Fruit fly (Drosophila melanogaster) Kc167 (cell line): ENCODE data around the gene CG43736.

ENCODE experiments used
- Myc ChIP-seq: fragments of >200 bp; optimal IDR thresholded peaks from 2 replicates; lab custom pipeline; 2017; ENCODE audit warnings: missing external identifiers
- Sin3A ChIP-seq: fragments of >200 bp; optimal IDR thresholded peaks from 2 replicates; lab custom pipeline; 2018; ENCODE audit warnings: missing external identifiers
- h ChIP-seq: fragments of >200 bp; optimal IDR thresholded peaks from 3 replicates; lab custom pipeline; 2018; ENCODE audit warnings: missing external identifiers
- insv ChIP-seq: fragments of >200 bp; optimal IDR thresholded peaks from 3 replicates; lab custom pipeline; 2018; ENCODE audit warnings: missing external identifiers
- psq ChIP-seq: fragments of >200 bp; optimal IDR thresholded peaks from 2 replicates; lab custom pipeline; 2017; ENCODE audit warnings: missing external identifiers
- ttk ChIP-seq: sonication (Bioruptor generic); optimal IDR thresholded peaks from 2 replicates; lab custom pipeline; 2017; ENCODE audit warnings: missing external identifiers

Gene CG43736

DNA sequence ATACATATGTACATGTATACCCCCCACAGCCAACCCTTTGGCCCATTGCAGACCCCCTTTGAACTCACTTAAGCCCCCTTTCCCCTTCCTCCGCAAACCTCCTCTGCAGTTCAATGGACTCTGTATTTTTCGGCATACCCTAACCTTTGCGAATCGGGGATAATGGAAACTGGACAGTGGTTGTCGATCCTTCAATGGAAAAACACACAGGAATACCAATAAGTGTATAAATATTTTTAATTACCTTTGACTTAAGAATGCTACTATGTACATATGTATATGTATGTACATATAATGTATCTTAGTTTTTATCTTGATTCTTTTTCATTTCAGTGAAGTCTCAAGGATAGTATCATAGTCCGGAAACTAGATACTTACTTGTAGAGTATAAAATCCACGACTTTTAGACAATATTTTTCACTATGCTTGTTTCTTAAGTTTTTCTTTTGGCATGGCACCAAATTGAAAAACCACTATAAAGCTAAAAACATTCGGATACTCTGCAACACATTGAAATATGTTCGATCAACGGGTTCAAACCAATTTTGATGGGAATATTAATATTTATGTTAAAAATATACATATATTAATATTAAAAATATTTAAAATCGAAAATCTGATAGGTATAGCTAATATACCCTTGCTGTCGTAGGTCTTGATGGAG, 7.2 kb upstream of the CG43736 start:
- TF ChIP-seq ttk (no peak), h (lab: Kevin White, UChicago) (no peak), psq (lab: Kevin White, UChicago) (peak; percentile 16)

DNA sequence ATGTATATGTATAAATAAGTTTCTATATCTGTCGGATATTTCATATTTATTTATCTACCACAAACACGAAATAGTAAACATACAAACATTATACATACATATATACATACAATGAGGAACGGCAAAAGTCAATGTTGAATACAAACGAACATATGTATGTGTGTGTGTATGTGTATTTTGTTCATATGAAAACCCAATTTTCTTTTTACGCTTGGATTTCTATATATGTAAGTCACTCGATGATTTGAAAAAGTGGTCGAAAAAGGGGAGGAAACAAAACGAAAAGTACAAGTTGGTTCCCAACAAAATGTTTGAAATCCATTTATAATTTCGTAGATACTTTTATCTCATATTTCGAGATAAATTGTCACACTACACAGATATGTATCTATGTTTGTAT, 6.4 kb upstream of the CG43736 start:
- TF ChIP-seq h (lab: Kevin White, UChicago) = no peak
- no peak for TF ChIP-seq insv
- TF ChIP-seq ttk = no peak
- TF ChIP-seq Sin3A = no peak
- TF ChIP-seq Myc (lab: Kevin White, UChicago) = no peak
- TF ChIP-seq psq (lab: Kevin White, UChicago) = no peak

- no peak for TF ChIP-seq h (lab: Kevin White, UChicago)
- TF ChIP-seq psq (lab: Kevin White, UChicago) = no peak
These were observed 6.0 kb upstream of the CG43736 start for dm6 chrX:6857693-6858092.

- no peak for TF ChIP-seq h (lab: Kevin White, UChicago)
- peak; percentile 69 for TF ChIP-seq psq (lab: Kevin White, UChicago)
These were observed 4.4 kb upstream of the CG43736 start for dm6 chrX:6859245-6859644.

- no peak for TF ChIP-seq h (lab: Kevin White, UChicago)
- no peak for TF ChIP-seq Myc (lab: Kevin White, UChicago)
- no peak for TF ChIP-seq insv
- TF ChIP-seq ttk = no peak
- TF ChIP-seq Sin3A = no peak
- TF ChIP-seq psq (lab: Kevin White, UChicago) = no peak
These were observed 3.8 kb upstream of the CG43736 start for dm6 chrX:6859756-6860412.

DNA sequence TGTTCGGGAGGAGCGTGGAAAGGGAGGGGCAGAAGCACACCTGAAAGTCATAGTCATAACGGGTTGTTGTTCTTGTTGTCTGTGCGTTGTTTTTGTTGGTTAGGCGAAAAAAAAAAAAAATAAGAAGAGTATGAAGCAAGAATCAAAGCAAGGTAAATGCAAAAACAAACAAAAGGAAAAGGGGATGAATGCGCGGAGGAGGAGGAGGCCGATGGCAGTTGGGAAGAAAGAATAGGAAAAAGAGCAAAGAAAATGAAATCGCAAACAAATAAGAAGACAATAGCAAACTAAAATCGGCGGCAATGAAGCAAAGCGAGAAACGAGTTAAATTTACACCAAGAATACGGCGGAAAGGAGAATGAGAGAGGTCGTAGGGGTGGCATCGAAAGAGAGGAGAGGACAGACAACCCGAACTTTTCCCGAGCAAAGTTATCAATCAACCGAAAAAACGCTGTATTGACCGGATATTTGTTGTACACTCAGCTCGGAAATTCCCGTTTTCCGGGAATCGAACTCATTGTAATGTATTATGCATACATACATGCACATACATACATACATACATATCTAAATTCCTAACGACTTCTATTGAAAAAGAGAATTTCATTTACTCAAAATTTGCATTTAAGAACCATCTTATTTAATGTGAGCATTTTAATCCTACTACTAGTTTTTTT, 3.1 kb upstream of the CG43736 start:
- TF ChIP-seq h (lab: Kevin White, UChicago) = no peak

DNA sequence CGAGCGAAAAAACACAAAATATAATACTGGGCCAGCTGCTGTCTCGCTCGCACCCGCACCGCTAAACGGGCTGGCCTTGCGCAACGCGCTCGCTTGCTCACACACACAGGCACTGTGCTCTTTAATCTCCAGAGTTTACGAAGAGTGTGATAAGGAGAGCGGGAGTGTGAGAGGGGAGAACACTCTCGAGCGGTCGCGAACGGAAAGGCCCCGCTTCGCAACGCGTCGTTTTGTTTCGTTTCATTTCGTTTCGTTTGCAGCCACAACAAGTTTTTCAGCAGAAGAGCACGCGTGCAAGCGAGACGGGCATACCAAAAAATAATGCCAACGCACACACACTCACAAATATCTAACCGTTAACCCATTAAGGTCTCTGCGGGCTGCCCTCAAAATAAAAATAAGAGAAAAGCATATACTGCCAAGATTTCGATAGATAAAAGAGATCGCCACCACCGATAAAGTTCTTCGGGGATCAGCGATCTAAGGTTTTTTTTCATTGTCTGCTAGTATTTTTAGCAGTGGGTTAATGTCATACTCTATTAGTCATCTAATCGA, 2.1 kb upstream of the CG43736 start:
- TF ChIP-seq Sin3A = no peak
- TF ChIP-seq h (lab: Kevin White, UChicago) = no peak
- no peak for TF ChIP-seq insv
- no peak for TF ChIP-seq Myc (lab: Kevin White, UChicago)

DNA sequence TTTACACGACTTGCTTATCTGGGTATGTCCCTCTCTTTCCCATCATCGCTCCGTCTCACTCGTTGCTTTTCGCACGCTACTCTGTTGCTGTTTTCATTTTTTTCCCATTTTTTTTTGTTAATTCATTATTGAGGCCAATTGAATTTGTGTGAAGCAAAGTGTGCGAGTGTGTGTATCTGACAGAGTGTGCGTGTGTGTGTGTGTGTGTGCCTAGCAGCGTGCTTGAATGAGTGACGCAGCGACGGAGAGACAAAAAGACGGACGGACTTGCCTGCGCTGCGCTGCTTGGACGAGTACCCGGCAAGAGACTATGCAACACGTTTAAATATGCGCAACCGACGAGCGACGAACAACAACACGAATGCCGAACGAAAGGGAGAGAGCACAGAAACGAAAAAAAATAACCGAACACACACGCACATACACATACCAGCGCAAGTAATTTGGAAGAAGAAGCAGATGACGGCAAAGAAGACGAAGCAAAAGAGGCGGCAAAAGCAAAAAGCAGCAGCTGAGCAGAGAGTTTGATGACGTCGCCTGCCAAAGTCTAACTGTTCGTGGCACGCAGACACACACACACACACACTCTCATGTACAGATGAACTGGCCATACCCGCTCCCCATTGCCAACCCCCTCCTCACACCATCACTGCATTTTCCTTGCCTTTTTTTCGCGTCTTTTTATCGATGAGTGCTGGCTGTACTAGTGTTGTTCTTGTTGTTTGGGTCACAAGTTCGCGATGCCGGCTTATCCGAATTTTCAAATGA, 983 bp upstream of the CG43736 start:
- TF ChIP-seq Myc (lab: Kevin White, UChicago) (no peak), insv (no peak), ttk (no peak), psq (lab: Kevin White, UChicago) (peak; percentile 52)

DNA sequence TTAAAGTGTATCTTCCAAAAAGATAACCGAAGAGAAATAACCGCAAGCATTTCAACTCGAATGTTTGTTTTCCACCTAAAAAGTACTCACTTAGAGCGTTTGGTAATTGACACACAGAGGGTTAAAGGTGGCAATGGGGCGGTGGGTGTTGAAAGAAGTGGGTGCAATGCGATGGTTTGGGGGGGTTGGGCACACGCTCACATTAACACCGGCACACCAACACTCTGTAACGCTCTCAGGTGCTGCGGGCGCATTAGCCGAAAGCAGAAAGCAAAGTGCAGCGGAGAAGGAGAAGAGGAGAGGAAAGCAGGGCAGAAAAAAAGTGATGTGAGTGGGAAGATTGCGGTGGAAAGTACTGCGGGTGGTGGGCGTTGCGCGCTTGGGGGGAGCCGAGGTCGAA, 1.4 kb downstream of the CG43736 start:
- TF ChIP-seq insv (no peak), psq (lab: Kevin White, UChicago) (no peak), Sin3A (no peak), ttk (no peak), Myc (lab: Kevin White, UChicago) (no peak), h (lab: Kevin White, UChicago) (no peak)

- TF ChIP-seq psq (lab: Kevin White, UChicago) (no peak), insv (no peak), Myc (lab: Kevin White, UChicago) (no peak), Sin3A (no peak), h (lab: Kevin White, UChicago) (no peak)
These were observed 2.4 kb downstream of the CG43736 start for dm6 chrX:6866040-6866439.

DNA sequence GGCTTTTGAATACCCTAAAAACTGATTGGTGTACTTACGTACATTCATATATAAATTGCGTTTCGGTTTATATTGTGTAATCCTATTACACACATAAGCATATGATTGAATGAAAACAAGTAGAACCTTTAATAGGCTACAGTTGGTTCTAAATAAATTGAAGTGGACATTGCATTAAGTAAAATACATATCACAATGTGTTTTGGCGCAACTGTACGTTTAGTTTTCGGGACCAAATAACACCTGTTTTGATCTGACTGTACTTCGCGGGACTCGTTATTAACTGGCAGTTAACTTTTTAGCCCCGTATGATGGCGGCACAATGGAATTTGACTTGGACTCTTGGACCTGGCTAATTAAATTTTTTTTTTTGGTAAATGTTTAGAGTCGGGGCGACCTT, 3.1 kb downstream of the CG43736 start:
- no peak for TF ChIP-seq Sin3A
- no peak for TF ChIP-seq h (lab: Kevin White, UChicago)
- TF ChIP-seq insv = no peak
- no peak for TF ChIP-seq Myc (lab: Kevin White, UChicago)
- no peak for TF ChIP-seq ttk
- no peak for TF ChIP-seq psq (lab: Kevin White, UChicago)

DNA sequence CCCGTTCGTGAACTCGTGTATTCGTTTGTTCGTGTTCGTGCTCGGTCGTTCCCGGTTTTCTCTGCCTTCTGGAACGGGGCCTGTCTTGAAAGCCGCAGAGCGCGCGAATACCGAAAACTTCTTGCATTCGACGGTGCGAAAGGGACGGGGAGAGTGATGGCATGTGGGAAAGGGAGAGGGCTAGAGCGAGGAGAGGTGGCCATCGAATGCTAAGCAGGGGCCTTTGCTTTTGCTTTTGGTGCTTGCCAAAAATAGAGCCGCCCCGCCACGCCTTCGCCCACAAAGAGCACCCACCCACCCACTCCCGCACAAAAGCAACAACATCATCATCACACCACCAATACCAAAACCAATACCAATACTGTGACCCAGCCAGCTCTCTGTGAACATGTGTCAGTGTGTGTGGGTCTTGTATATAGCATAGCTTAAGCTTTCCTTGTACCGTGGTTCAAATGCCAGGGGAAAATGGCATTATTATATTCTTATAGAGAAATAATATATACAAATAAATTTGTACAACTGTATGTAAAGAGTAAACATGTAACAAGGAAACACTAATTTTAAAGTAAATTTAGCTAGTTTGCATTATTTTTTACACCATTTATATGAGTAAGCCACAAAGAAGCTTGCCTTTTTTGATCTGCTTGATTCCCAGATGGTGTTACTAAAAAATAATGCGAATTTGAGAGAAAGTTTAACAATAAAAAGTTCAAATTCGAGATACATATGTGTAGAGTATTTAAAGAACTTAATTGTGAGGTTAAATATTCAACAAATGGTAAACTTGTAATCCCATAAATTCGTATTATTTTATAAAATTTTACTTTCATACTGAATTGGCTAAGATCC, 3.7 kb downstream of the CG43736 start, which contains the start of gene CG14434:
TSS of gene CG14434 (minus strand) at position 20 of the 849 bp plus-strand sequence.
- TF ChIP-seq Sin3A (no peak), psq (lab: Kevin White, UChicago) (peak; percentile 89)
